Worm (Caenorhabditis elegans) whole organism, L1 larva: ENCODE data around the gene fbxa-55.
A peak's percentile ranks its signal among the peaks of the same experiment; 100 is the strongest.

Source experiments
- C16A3.4 ChIP-seq: fragments of 150-350 bp; optimal IDR thresholded peaks from 2 replicates; lab custom pipeline; 2014; ENCODE audit warnings: missing biosample characterization, missing genetic modification characterization
- alr-1 ChIP-seq: fragments of 200-800 bp; sonication (Bioruptor generic); optimal IDR thresholded peaks from 2 replicates; lab custom pipeline; 2018; ENCODE audit warnings: borderline replicate concordance, mild to moderate bottlenecking, missing genetic modification characterization, missing compliant biosample characterization
- ama-1 ChIP-seq: fragments of 150-350 bp; optimal IDR thresholded peaks from 2 replicates; lab custom pipeline; 2014
- blmp-1 ChIP-seq: fragments of 150-350 bp; optimal IDR thresholded peaks from 2 replicates; lab custom pipeline; 2014; ENCODE audit warnings: missing biosample characterization, missing genetic modification characterization
- ceh-63 ChIP-seq: fragments of 200-800 bp; sonication (Bioruptor generic); optimal IDR thresholded peaks from 2 replicates; lab custom pipeline; 2018; ENCODE audit warnings: mild to moderate bottlenecking, missing genetic modification characterization, missing compliant biosample characterization
- ceh-8 ChIP-seq: fragments of 200-800 bp; sonication (Bioruptor generic); optimal IDR thresholded peaks from 2 replicates; lab custom pipeline; 2018; ENCODE audit warnings: mild to moderate bottlenecking, missing genetic modification characterization, moderate library complexity, missing compliant biosample characterization
- ceh-82 ChIP-seq, 3 experiments: fragments of 150-350 bp in 1 of 3; sonication (generic microtip) in 2 of 3; optimal IDR thresholded peaks; 2 replicates each; lab custom pipeline; 2014 to 2017; ENCODE audit warnings: missing biosample characterization in 3 of 3, missing genetic modification characterization in 3 of 3
- ceh-90 ChIP-seq: sonication (generic microtip); optimal IDR thresholded peaks from 2 replicates; lab custom pipeline; 2016; ENCODE audit warnings: missing genetic modification characterization, missing compliant biosample characterization
- ces-1 ChIP-seq: fragments of 150-350 bp; optimal IDR thresholded peaks from 2 replicates; lab custom pipeline; 2014; ENCODE audit warnings: missing biosample characterization, missing genetic modification reagents, missing genetic modification characterization
- dpl-1 ChIP-seq, 3 experiments: fragments of 150-350 bp in 2 of 3; sonication (generic microtip) in 1 of 3; optimal IDR thresholded peaks; 2 replicates each; lab custom pipeline; 2014 to 2017; ENCODE audit warnings: missing biosample characterization in 3 of 3, missing genetic modification characterization in 3 of 3, missing genetic modification reagents in 3 of 3
- dsc-1 ChIP-seq: sonication (generic microtip); optimal IDR thresholded peaks from 2 replicates; lab custom pipeline; 2016; ENCODE audit warnings: mild to moderate bottlenecking, missing genetic modification characterization, missing compliant biosample characterization
- efl-1 ChIP-seq, 4 experiments: fragments of 150-350 bp; optimal IDR thresholded peaks in 3 of 4; peaks in 1 of 4; 1 replicate in 1 of 4; 2 replicates in 3 of 4; lab custom pipeline; 2014; ENCODE audit warnings: missing biosample characterization in 2 of 4, missing genetic modification characterization in 2 of 4, missing genetic modification reagents in 2 of 4
- efl-3 ChIP-seq: fragments of 200-800 bp; sonication (Bioruptor generic); optimal IDR thresholded peaks from 2 replicates; lab custom pipeline; 2018; ENCODE audit warnings: mild to moderate bottlenecking, missing genetic modification characterization, missing compliant biosample characterization
- elt-2 ChIP-seq: sonication (generic microtip); optimal IDR thresholded peaks from 2 replicates; lab custom pipeline; 2016; ENCODE audit warnings: missing genetic modification characterization, mild to moderate bottlenecking, inconsistent platforms, missing compliant biosample characterization, missing genetic modification reagents
- elt-3 ChIP-seq, 6 experiments: fragments of 150-350 bp in 1 of 6; sonication (generic microtip); optimal IDR thresholded peaks; 2 replicates each; lab custom pipeline; 2017 to 2018; ENCODE audit warnings: missing biosample characterization in 6 of 6, missing genetic modification characterization in 6 of 6, inconsistent platforms in 1 of 6
- ets-5 ChIP-seq: fragments of 200-800 bp; sonication (Bioruptor generic); IDR thresholded peaks from 2 replicates; pipeline ENCODE4 v1.3.6; 2022; ENCODE audit warnings: missing genetic modification characterization, missing compliant biosample characterization
- fkh-10 ChIP-seq: sonication (generic microtip); optimal IDR thresholded peaks from 2 replicates; lab custom pipeline; 2017; ENCODE audit warnings: missing biosample characterization, missing genetic modification reagents, missing genetic modification characterization
- fkh-4 ChIP-seq: sonication (generic microtip); optimal IDR thresholded peaks from 2 replicates; lab custom pipeline; 2016; ENCODE audit warnings: missing compliant biosample characterization, missing genetic modification characterization, borderline replicate concordance
- fkh-8 ChIP-seq: sonication (generic microtip); optimal IDR thresholded peaks from 2 replicates; lab custom pipeline; 2016; ENCODE audit warnings: mild to moderate bottlenecking, missing genetic modification characterization, missing compliant biosample characterization
- fos-1 ChIP-seq: fragments of 150-350 bp; optimal IDR thresholded peaks from 2 replicates; lab custom pipeline; 2014; ENCODE audit warnings: missing biosample characterization, missing genetic modification characterization
- grh-1 ChIP-seq: fragments of 200-800 bp; sonication (Bioruptor generic); IDR thresholded peaks from 2 replicates; pipeline ENCODE4 v1.3.6; 2022; ENCODE audit warnings: missing genetic modification reagents, missing genetic modification characterization, missing compliant biosample characterization
- hlh-17 ChIP-seq: fragments of 200-800 bp; sonication (Bioruptor generic); optimal IDR thresholded peaks from 2 replicates; lab custom pipeline; 2018; ENCODE audit warnings: missing genetic modification characterization, mild to moderate bottlenecking, missing compliant biosample characterization, moderate library complexity, borderline replicate concordance
- hpl-2 ChIP-seq: fragments of 150-350 bp; optimal IDR thresholded peaks from 2 replicates; lab custom pipeline; 2014; ENCODE audit warnings: missing biosample characterization, missing genetic modification reagents, missing genetic modification characterization
- irx-1 ChIP-seq: sonication (generic microtip); optimal IDR thresholded peaks from 2 replicates; lab custom pipeline; 2016; ENCODE audit warnings: missing genetic modification characterization, missing compliant biosample characterization
- jun-1 ChIP-seq: fragments of 150-350 bp; optimal IDR thresholded peaks from 2 replicates; lab custom pipeline; 2014; ENCODE audit warnings: missing biosample characterization, missing genetic modification reagents, missing genetic modification characterization
- lin-14 ChIP-seq: fragments of 200-800 bp; sonication (Bioruptor generic); optimal IDR thresholded peaks from 2 replicates; lab custom pipeline; 2018; ENCODE audit warnings: mild to moderate bottlenecking, missing genetic modification characterization, moderate library complexity, missing compliant biosample characterization
- lin-39 ChIP-seq: fragments of 150-350 bp; optimal IDR thresholded peaks from 2 replicates; lab custom pipeline; 2014; ENCODE audit warnings: missing biosample characterization, missing genetic modification reagents, missing genetic modification characterization
- lir-3 ChIP-seq: sonication (generic microtip); optimal IDR thresholded peaks from 2 replicates; lab custom pipeline; 2016; ENCODE audit warnings: mild to moderate bottlenecking, missing genetic modification characterization, moderate library complexity, missing compliant biosample characterization; ENCODE audit not compliant: poor library complexity
- lsy-2 ChIP-seq, 2 experiments: fragments of 150-350 bp; optimal IDR thresholded peaks; 2 replicates each; lab custom pipeline; 2014; ENCODE audit warnings: missing biosample characterization in 2 of 2, missing genetic modification characterization in 2 of 2
- mdl-1 ChIP-seq, 2 experiments: fragments of 150-350 bp; optimal IDR thresholded peaks; 2 replicates each; lab custom pipeline; 2014 to 2017; ENCODE audit warnings: missing biosample characterization in 2 of 2, missing genetic modification characterization in 2 of 2, inconsistent platforms in 1 of 2
- mef-2 ChIP-seq: fragments of 150-350 bp; optimal IDR thresholded peaks from 2 replicates; lab custom pipeline; 2014; ENCODE audit warnings: missing biosample characterization, missing genetic modification characterization
- nhr-11 ChIP-seq: fragments of 150-350 bp; optimal IDR thresholded peaks from 2 replicates; lab custom pipeline; 2014; ENCODE audit warnings: missing biosample characterization, missing genetic modification characterization
- nhr-12 ChIP-seq: sonication (generic microtip); optimal IDR thresholded peaks from 2 replicates; lab custom pipeline; 2017; ENCODE audit warnings: missing biosample characterization, missing genetic modification characterization
- nhr-19 ChIP-seq: fragments of 200-800 bp; sonication (Bioruptor generic); conservative IDR thresholded peaks from 2 replicates; pipeline ENCODE4 v1.3.6; 2022; ENCODE audit warnings: missing genetic modification characterization, missing compliant biosample characterization
- nhr-20 ChIP-seq: sonication (generic microtip); optimal IDR thresholded peaks from 2 replicates; lab custom pipeline; 2016; ENCODE audit warnings: mild to moderate bottlenecking, missing genetic modification characterization, missing compliant biosample characterization
- nhr-47 ChIP-seq: sonication (generic microtip); optimal IDR thresholded peaks from 2 replicates; lab custom pipeline; 2016; ENCODE audit warnings: mild to moderate bottlenecking, missing genetic modification characterization, moderate library complexity, missing compliant biosample characterization
- nhr-76 ChIP-seq: sonication (generic microtip); optimal IDR thresholded peaks from 2 replicates; lab custom pipeline; 2017; ENCODE audit warnings: missing biosample characterization, missing genetic modification characterization
- nhr-77 ChIP-seq: fragments of 150-350 bp; optimal IDR thresholded peaks from 2 replicates; lab custom pipeline; 2014; ENCODE audit warnings: missing biosample characterization, missing genetic modification characterization
- nhr-84 ChIP-seq: sonication (generic microtip); optimal IDR thresholded peaks from 2 replicates; lab custom pipeline; 2017; ENCODE audit warnings: missing biosample characterization, missing genetic modification characterization
- nhr-85 ChIP-seq: sonication (generic microtip); peaks from one replicate; lab custom pipeline; 2016; ENCODE audit warnings: missing genetic modification characterization, inconsistent platforms, missing compliant biosample characterization
- nhr-90 ChIP-seq: sonication (generic microtip); optimal IDR thresholded peaks from 2 replicates; lab custom pipeline; 2016; ENCODE audit warnings: mild to moderate bottlenecking, missing genetic modification characterization, missing compliant biosample characterization; ENCODE audit not compliant: poor library complexity
- rnt-1 ChIP-seq: sonication (generic microtip); optimal IDR thresholded peaks from 2 replicates; lab custom pipeline; 2016; ENCODE audit warnings: mild to moderate bottlenecking, missing genetic modification characterization, moderate library complexity, missing compliant biosample characterization
- tbx-2 ChIP-seq: sonication (generic microtip); optimal IDR thresholded peaks from 2 replicates; lab custom pipeline; 2016; ENCODE audit warnings: missing genetic modification characterization, missing compliant biosample characterization
- tlp-1 ChIP-seq: fragments of 150-350 bp; optimal IDR thresholded peaks from 2 replicates; lab custom pipeline; 2014; ENCODE audit warnings: missing biosample characterization, missing genetic modification characterization
- unc-30 ChIP-seq: sonication (generic microtip); optimal IDR thresholded peaks from 2 replicates; lab custom pipeline; 2017; ENCODE audit warnings: missing biosample characterization, missing genetic modification characterization
- vab-15 ChIP-seq: sonication (generic microtip); optimal IDR thresholded peaks from 2 replicates; lab custom pipeline; 2017; ENCODE audit warnings: missing genotype, mild to moderate bottlenecking, missing genetic modification characterization, missing compliant biosample characterization
- zag-1 ChIP-seq: fragments of 150-350 bp; optimal IDR thresholded peaks from 2 replicates; lab custom pipeline; 2014; ENCODE audit warnings: missing biosample characterization, missing genetic modification characterization
- ztf-11 ChIP-seq, 2 experiments: sonication (generic microtip); optimal IDR thresholded peaks; 2 replicates each; lab custom pipeline; 2016 to 2017; ENCODE audit warnings: missing genetic modification characterization in 2 of 2, missing biosample characterization in 1 of 2, missing compliant biosample characterization in 1 of 2

fbxa-55 gene

ce11 chrIII:888983-889549 is 46.8 kb downstream of the fbxa-55 start (continued):
- TF ChIP-seq nhr-76 (tag; lab: Kevin White, UChicago): no peak
- TF ChIP-seq ceh-63 (GFP tag; lab: Kevin White, UChicago): no peak
- no peak for TF ChIP-seq unc-30 (tag; lab: Kevin White, UChicago)
- no peak for TF ChIP-seq lin-39 (tag; lab: Kevin White, UChicago)
- TF ChIP-seq nhr-77 (tag; lab: Kevin White, UChicago): no peak
- TF ChIP-seq alr-1 (tag; lab: Kevin White, UChicago): no peak
- no peak for TF ChIP-seq elt-3 (tag; optimal IDR thresholded peaks at IDR 0.05; lab: Kevin White, UChicago)
- no peak for TF ChIP-seq blmp-1 (tag; lab: Kevin White, UChicago)
- TF ChIP-seq lir-3 (tag; lab: Kevin White, UChicago): no peak
- TF ChIP-seq nhr-84 (tag; lab: Kevin White, UChicago): no peak
- peak in 1 of 2 experiments; percentile 1 for TF ChIP-seq mdl-1 (tag; optimal IDR thresholded peaks at IDR 0.05; lab: Kevin White, UChicago)
- TF ChIP-seq ceh-8 (GFP tag; lab: Kevin White, UChicago): no peak
- TF ChIP-seq fkh-10 (GFP tag; lab: Kevin White, UChicago): no peak
- no peak for TF ChIP-seq vab-15 (tag; lab: Kevin White, UChicago)
- no peak for TF ChIP-seq hpl-2 (GFP tag; lab: Kevin White, UChicago)
- peak in 1 of 2 experiments; percentile 7 for TF ChIP-seq efl-1 (optimal IDR thresholded peaks at IDR 0.05; lab: Kevin White, UChicago)
- TF ChIP-seq efl-1 (GFP tag; optimal IDR thresholded peaks at IDR 0.05 in 1 of 2; lab: Kevin White, UChicago): peak; percentile 16 to 28
- TF ChIP-seq lsy-2 (tag; optimal IDR thresholded peaks at IDR 0.05; lab: Kevin White, UChicago): peak; percentile 49 to 73
- TF ChIP-seq ama-1 (lab: Kevin White, UChicago): no peak
- TF ChIP-seq fkh-4 (tag; lab: Kevin White, UChicago): no peak
- no peak for TF ChIP-seq tbx-2 (tag; lab: Kevin White, UChicago)
- TF ChIP-seq ceh-82 (tag; optimal IDR thresholded peaks at IDR 0.05; lab: Kevin White, UChicago): no peak
- peak; percentile 59 for TF ChIP-seq fkh-8 (tag; lab: Kevin White, UChicago)
- no peak for TF ChIP-seq hlh-17
- no peak for TF ChIP-seq nhr-20 (tag; lab: Kevin White, UChicago)

ce11 chrIII:887874-888299 is 48.0 kb downstream of the fbxa-55 start:
- TF ChIP-seq tlp-1 (tag; lab: Kevin White, UChicago) (no peak), fos-1 (peak; percentile 26), blmp-1 (tag; lab: Kevin White, UChicago) (peak; percentile 97), efl-3 (GFP tag; lab: Kevin White, UChicago) (no peak), ets-5 (GFP tag; lab: Robert Waterston, UW) (no peak), rnt-1 (peak; percentile 75), ztf-11 (tag; optimal IDR thresholded peaks at IDR 0.05; lab: Kevin White, UChicago) (peak in 1 of 2 experiments; percentile 60), nhr-19 (GFP tag; lab: Robert Waterston, UW) (peak; percentile 57), irx-1 (tag; lab: Kevin White, UChicago) (peak; percentile 37), nhr-12 (tag; lab: Kevin White, UChicago) (no peak), nhr-47 (tag; lab: Kevin White, UChicago) (peak; percentile 84), mdl-1 (tag; optimal IDR thresholded peaks at IDR 0.05; lab: Kevin White, UChicago) (peak; percentile 55 to 69), ceh-90 (tag; lab: Kevin White, UChicago) (no peak), fkh-8 (tag; lab: Kevin White, UChicago) (peak; percentile 90), nhr-11 (tag; lab: Kevin White, UChicago) (peak; percentile 4), lsy-2 (tag; optimal IDR thresholded peaks at IDR 0.05; lab: Kevin White, UChicago) (peak; percentile 62 to 76), ceh-63 (GFP tag; lab: Kevin White, UChicago) (peak; percentile 2), zag-1 (tag; lab: Kevin White, UChicago) (peak; percentile 44), hpl-2 (GFP tag; lab: Kevin White, UChicago) (no peak), dpl-1 (GFP tag; optimal IDR thresholded peaks at IDR 0.05; lab: Kevin White, UChicago) (peak; percentile 11 to 45 (median 18)), nhr-85 (tag; lab: Kevin White, UChicago) (peak; percentile 84), C16A3.4 (tag; lab: Kevin White, UChicago) (peak; percentile 40), ces-1 (GFP tag; lab: Kevin White, UChicago) (no peak), elt-2 (tag; lab: Kevin White, UChicago) (no peak), mef-2 (tag; lab: Kevin White, UChicago) (no peak), nhr-76 (tag; lab: Kevin White, UChicago) (no peak), jun-1 (tag; lab: Kevin White, UChicago) (peak; percentile 77), nhr-77 (tag; lab: Kevin White, UChicago) (peak; percentile 40), dsc-1 (peak; percentile 49), lin-14 (GFP tag; lab: Kevin White, UChicago) (peak; percentile 96), grh-1 (GFP tag; lab: Robert Waterston, UW) (no peak), nhr-90 (tag; lab: Kevin White, UChicago) (peak; percentile 47), unc-30 (tag; lab: Kevin White, UChicago) (no peak)
